Fruit fly (Drosophila melanogaster): ENCODE measurements around the gene htt.

htt gene

DNA sequence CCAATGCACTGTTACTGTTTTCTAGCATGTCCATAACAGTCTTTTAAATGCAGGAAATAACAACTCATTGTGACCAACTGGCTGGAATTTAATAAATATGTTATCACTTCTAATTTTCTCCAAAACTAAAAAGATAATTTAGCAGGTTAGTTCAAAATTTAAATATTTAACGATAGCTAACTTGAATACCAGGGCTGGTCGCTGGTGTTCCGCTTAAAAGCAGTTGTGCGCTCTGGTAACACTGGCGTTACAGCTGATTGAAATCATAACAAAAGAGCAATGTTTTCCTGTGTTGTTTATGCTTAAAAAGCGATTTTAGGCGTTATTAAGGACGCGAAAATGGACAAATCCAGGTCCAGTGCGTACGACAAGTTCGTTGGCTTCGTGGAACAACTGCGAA is at the start of gene htt:
TSS of gene htt (plus strand) at position 250 of the 400 bp plus-strand sequence.
- TF ChIP-seq foxo (GFP tag; optimal IDR thresholded peaks at IDR 0.05) (no peak), Abd-B (GFP tag; optimal IDR thresholded peaks at IDR 0.05) (no peak), Myc (optimal IDR thresholded peaks at IDR 0.05) (no peak), Dfd (GFP tag; optimal IDR thresholded peaks at IDR 0.05) (no peak), rgr (GFP tag; optimal IDR thresholded peaks at IDR 0.05) (no peak), N (GFP tag; optimal IDR thresholded peaks at IDR 0.05) (no peak), ey (GFP tag; optimal IDR thresholded peaks at IDR 0.05) (no peak), dsf (GFP tag; optimal IDR thresholded peaks at IDR 0.05; ENCODE audit: borderline replicate concordance) (no peak), psq (GFP tag; optimal IDR thresholded peaks at IDR 0.05) (no peak), Mio (GFP tag; optimal IDR thresholded peaks at IDR 0.05) (no peak), dmrt93B (GFP tag; optimal IDR thresholded peaks at IDR 0.05) (no peak), sv (GFP tag; optimal IDR thresholded peaks at IDR 0.05) (no peak), brk (GFP tag; optimal IDR thresholded peaks at IDR 0.05) (no peak), dl (GFP tag; optimal IDR thresholded peaks at IDR 0.05; ENCODE audit: insufficient read depth in 1 of 2, partially characterized antibody in 2 of 2) (no peak), pan (optimal IDR thresholded peaks at IDR 0.05) (no peak)

DNA sequence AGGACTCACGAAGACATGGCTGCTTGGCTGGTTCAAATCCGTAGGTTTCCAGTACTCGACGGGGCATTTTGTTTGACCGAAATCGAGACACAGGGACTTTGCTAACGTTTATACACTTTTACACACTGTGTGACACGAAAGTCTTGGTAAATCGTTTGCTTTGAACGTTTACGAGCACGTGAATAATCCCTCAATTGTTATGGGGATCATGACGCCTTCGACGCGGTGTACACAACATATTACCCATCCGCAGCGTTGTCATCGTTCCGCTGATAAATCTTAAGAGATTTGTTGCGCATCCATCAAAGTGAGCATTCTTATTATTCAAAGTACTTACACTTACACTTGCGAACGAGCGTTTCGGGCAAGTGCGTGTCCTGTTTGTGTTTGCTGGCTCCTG is 45.7 kb upstream of the htt start, which contains the start of gene CG31050:
TSS of gene CG31050 (minus strand) at position 101 of the 400 bp plus-strand sequence.
- TF ChIP-seq Hnf4 (GFP tag; optimal IDR thresholded peaks at IDR 0.05) = no peak
- no peak for TF ChIP-seq Dif (GFP tag; optimal IDR thresholded peaks at IDR 0.05; ENCODE audit: partially characterized antibody)
- no peak for TF ChIP-seq ey (GFP tag; optimal IDR thresholded peaks at IDR 0.05)
- TF ChIP-seq br (GFP tag; optimal IDR thresholded peaks at IDR 0.05) = no peak
- no peak for TF ChIP-seq GATAd (GFP tag; optimal IDR thresholded peaks at IDR 0.05)
- no peak for TF ChIP-seq jim (GFP tag; optimal IDR thresholded peaks at IDR 0.05)

DNA sequence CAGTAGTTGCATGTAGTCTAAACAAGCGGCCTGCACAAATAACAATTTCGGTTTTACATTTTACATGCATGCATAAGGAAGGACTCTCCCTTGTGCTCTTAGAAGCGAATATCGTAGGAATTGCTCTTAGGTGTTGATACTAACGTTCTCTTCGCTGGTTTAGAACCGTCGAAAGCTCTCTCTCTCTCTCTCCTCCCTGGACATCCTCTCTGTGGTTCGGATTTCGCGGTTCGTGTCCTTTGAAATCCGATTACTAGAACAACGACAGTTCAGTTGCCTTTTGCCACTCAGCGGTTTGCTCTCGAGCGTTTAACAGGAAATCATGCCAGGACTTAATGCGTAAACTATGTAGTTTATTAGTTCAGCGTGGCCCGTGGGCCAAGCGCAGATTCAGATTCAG is 41.4 kb upstream of the htt start:
- TF ChIP-seq sage (GFP tag; optimal IDR thresholded peaks at IDR 0.05) = no peak
- no peak for TF ChIP-seq fru (GFP tag; optimal IDR thresholded peaks at IDR 0.05)
- no peak for TF ChIP-seq Sp1 (GFP tag; optimal IDR thresholded peaks at IDR 0.05)
- no peak for TF ChIP-seq CG9705 (GFP tag; optimal IDR thresholded peaks at IDR 0.05)
- no peak for TF ChIP-seq HLH106 (tag; optimal IDR thresholded peaks at IDR 0.05)
- no peak for TF ChIP-seq dmrt93B (GFP tag; optimal IDR thresholded peaks at IDR 0.05)
- no peak for TF ChIP-seq usp (GFP tag; optimal IDR thresholded peaks at IDR 0.05)
- TF ChIP-seq ey (GFP tag; optimal IDR thresholded peaks at IDR 0.05) = no peak
- TF ChIP-seq foxo (GFP tag; optimal IDR thresholded peaks at IDR 0.05) = no peak
- no peak for TF ChIP-seq Mio (GFP tag; optimal IDR thresholded peaks at IDR 0.05)
- no peak for TF ChIP-seq Dfd (GFP tag; optimal IDR thresholded peaks at IDR 0.05)
- TF ChIP-seq sv (GFP tag; optimal IDR thresholded peaks at IDR 0.05) = no peak
- TF ChIP-seq woc (GFP tag; optimal IDR thresholded peaks at IDR 0.05) = no peak
- TF ChIP-seq Jra (GFP tag; optimal IDR thresholded peaks at IDR 0.05) = no peak
- no peak for TF ChIP-seq Hnf4 (GFP tag; optimal IDR thresholded peaks at IDR 0.05)

DNA sequence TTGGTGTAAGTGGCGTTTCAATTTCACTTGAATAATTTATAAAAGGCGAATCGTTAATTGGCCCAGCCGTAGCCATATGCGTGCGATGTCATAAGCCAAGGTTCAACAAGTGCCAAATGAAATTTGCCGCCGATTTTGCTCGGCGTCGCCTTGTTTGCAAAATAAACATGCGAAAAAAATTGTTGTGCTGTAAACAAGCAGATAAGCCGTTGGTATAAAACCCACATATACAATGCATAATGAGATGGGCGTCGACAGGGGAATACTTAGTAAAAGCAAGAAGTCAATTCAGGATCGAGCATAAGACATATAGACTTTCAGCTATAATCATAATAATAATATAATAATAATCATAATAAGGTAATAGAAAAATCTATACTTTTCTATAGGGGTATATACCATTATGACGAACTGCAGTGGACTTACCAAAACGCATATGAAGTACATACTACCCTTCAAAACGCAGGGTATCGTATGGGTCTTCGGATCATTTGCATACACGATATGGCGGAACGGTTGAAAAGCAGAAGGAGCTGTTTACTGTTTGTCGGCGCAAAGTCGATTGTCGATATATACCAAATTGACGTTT is 39.8 kb upstream of the htt start:
- TF ChIP-seq h (GFP tag; optimal IDR thresholded peaks at IDR 0.05) (peak; percentile 25), fru (GFP tag; optimal IDR thresholded peaks at IDR 0.05) (peak; percentile 15), N (GFP tag; optimal IDR thresholded peaks at IDR 0.05) (no peak), OdsH (GFP tag; optimal IDR thresholded peaks at IDR 0.05) (peak; percentile 20), HLH106 (tag; optimal IDR thresholded peaks at IDR 0.05) (peak; percentile 28), GATAd (GFP tag; optimal IDR thresholded peaks at IDR 0.05) (no peak), rgr (GFP tag; optimal IDR thresholded peaks at IDR 0.05) (peak; percentile 16), ey (GFP tag; optimal IDR thresholded peaks at IDR 0.05) (peak; percentile 9)

DNA sequence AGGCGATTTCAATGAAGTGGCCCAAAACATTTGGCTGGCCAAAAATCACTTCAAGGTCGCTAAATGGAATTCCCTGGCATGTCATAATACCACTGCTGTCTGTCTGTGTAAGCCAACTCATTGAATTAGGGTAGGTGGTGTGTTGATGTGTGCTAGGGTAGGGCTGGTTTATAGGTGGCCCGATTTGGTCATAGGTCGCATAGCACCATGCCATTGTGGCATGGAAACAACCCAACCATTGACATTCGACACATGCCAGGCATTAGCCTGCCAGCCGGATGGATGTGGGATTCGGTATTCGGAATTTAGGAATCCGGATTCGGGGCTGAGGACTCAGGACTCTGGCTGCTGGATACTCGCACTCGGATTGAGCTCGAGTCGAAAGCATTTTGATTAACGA is 33.1 kb upstream of the htt start:
- TF ChIP-seq N (GFP tag; optimal IDR thresholded peaks at IDR 0.05) (no peak), psq (GFP tag; optimal IDR thresholded peaks at IDR 0.05) (no peak), dmrt93B (GFP tag; optimal IDR thresholded peaks at IDR 0.05) (no peak), dsf (GFP tag; optimal IDR thresholded peaks at IDR 0.05; ENCODE audit: borderline replicate concordance) (no peak), CG9705 (GFP tag; optimal IDR thresholded peaks at IDR 0.05) (no peak), Dif (GFP tag; optimal IDR thresholded peaks at IDR 0.05; ENCODE audit: partially characterized antibody) (no peak), jim (GFP tag; optimal IDR thresholded peaks at IDR 0.05) (no peak), GATAd (GFP tag; optimal IDR thresholded peaks at IDR 0.05) (no peak), Jra (GFP tag; optimal IDR thresholded peaks at IDR 0.05) (no peak), Abd-B (GFP tag; optimal IDR thresholded peaks at IDR 0.05) (no peak), HLH106 (tag; optimal IDR thresholded peaks at IDR 0.05) (no peak), h (GFP tag; optimal IDR thresholded peaks at IDR 0.05) (no peak), pan (optimal IDR thresholded peaks at IDR 0.05) (no peak), Mio (GFP tag; optimal IDR thresholded peaks at IDR 0.05) (no peak), Dfd (GFP tag; optimal IDR thresholded peaks at IDR 0.05) (no peak)

All from whole organism, wandering third instar larva.